Worm (Caenorhabditis elegans): ENCODE data around the gene grl-21.

Gene grl-21

ce11 chrIV:10786731-10787130, 49.5 kb downstream of the grl-21 start, which contains the start of gene srd-7:
srd-7 (minus strand) TSS chrIV:10786831.
- TF ChIP-seq fos-1 (tag; optimal IDR thresholded peaks at IDR 0.05), result no peak
- no peak for TF ChIP-seq lin-15B (tag; optimal IDR thresholded peaks at IDR 0.05)
- no peak for TF ChIP-seq ama-1 (optimal IDR thresholded peaks at IDR 0.05)
- no peak for TF ChIP-seq nhr-43 (tag; optimal IDR thresholded peaks at IDR 0.05; ENCODE audit: poor library complexity, severe bottlenecking)
- TF ChIP-seq R02D3.7 (tag; optimal IDR thresholded peaks at IDR 0.05), result no peak
- TF ChIP-seq nhr-12 (tag; optimal IDR thresholded peaks at IDR 0.05), result no peak
- no peak for TF ChIP-seq nhr-11 (tag; optimal IDR thresholded peaks at IDR 0.05)
- no peak for TF ChIP-seq nhr-67 (tag; optimal IDR thresholded peaks at IDR 0.05)
- TF ChIP-seq jun-1 (tag; optimal IDR thresholded peaks at IDR 0.05), result no peak
- TF ChIP-seq ztf-11 (tag; optimal IDR thresholded peaks at IDR 0.05), result no peak

All from whole organism, L3 larva.